Fruit fly (Drosophila melanogaster) whole organism, wandering third instar larva: ENCODE data around the gene CG13029.

Source experiments
- CG32264 ChIP-seq: fragments of 200-800 bp; sonication (Bioruptor generic); optimal IDR thresholded peaks from 2 replicates; lab custom pipeline; 2016; ENCODE audit warnings: missing biosample characterization, missing genetic modification characterization
- CG9705 ChIP-seq: fragments of 200-800 bp; sonication (Bioruptor generic); optimal IDR thresholded peaks from 2 replicates; lab custom pipeline; 2018; ENCODE audit warnings: missing biosample characterization, mild to moderate bottlenecking, missing genetic modification characterization
- HLH106 ChIP-seq: fragments of 200-800 bp; optimal IDR thresholded peaks from 3 replicates; lab custom pipeline; 2019; ENCODE audit warnings: missing biosample characterization, mild to moderate bottlenecking, missing genetic modification characterization, moderate library complexity
- Hnf4 ChIP-seq: fragments of 200-800 bp; sonication (Bioruptor generic); optimal IDR thresholded peaks from 2 replicates; lab custom pipeline; 2016; ENCODE audit warnings: missing biosample characterization, mild to moderate bottlenecking, missing genetic modification characterization
- brk ChIP-seq: fragments of 200-800 bp; sonication (Bioruptor generic); optimal IDR thresholded peaks from 2 replicates; lab custom pipeline; 2016; ENCODE audit warnings: missing biosample characterization, mild to moderate bottlenecking, missing genetic modification characterization
- fru ChIP-seq: fragments of 200-800 bp; sonication (Bioruptor generic); optimal IDR thresholded peaks from 3 replicates; lab custom pipeline; 2016; ENCODE audit warnings: missing biosample characterization, mild to moderate bottlenecking, missing genetic modification characterization
- h ChIP-seq: fragments of 200-800 bp; sonication (Bioruptor generic); optimal IDR thresholded peaks from 3 replicates; lab custom pipeline; 2016; ENCODE audit warnings: missing biosample characterization, mild to moderate bottlenecking, missing genetic modification characterization
- lola ChIP-seq: fragments of >200 bp; optimal IDR thresholded peaks from 2 replicates; lab custom pipeline; 2017; ENCODE audit warnings: missing biosample characterization, missing genetic modification characterization
- psq ChIP-seq: fragments of 200-800 bp; sonication (Bioruptor generic); optimal IDR thresholded peaks from 3 replicates; lab custom pipeline; 2017; ENCODE audit warnings: missing biosample characterization, mild to moderate bottlenecking, missing genetic modification characterization, moderate library complexity
- rgr ChIP-seq: fragments of 200-800 bp; sonication (Bioruptor generic); optimal IDR thresholded peaks from 3 replicates; lab custom pipeline; 2016; ENCODE audit warnings: missing biosample characterization, mild to moderate bottlenecking, missing genetic modification characterization
- usp ChIP-seq: fragments of >200 bp; optimal IDR thresholded peaks from 2 replicates; lab custom pipeline; 2017; ENCODE audit warnings: missing biosample characterization, missing genetic modification characterization

dm6 chr3L:16836732-16837131 lies 23.7 kb upstream of the CG13029 start:
- TF ChIP-seq HLH106 (no peak), Hnf4 (GFP tag; lab: Kevin White, UChicago) (no peak), rgr (GFP tag; lab: Kevin White, UChicago) (no peak), lola (no peak), fru (GFP tag; lab: Kevin White, UChicago) (no peak), h (GFP tag; lab: Kevin White, UChicago) (no peak), psq (GFP tag; lab: Kevin White, UChicago) (no peak), CG32264 (GFP tag; lab: Kevin White, UChicago) (no peak), brk (GFP tag; lab: Kevin White, UChicago) (no peak), usp (GFP tag; lab: Kevin White, UChicago) (no peak), CG9705 (no peak)
